Fruit fly (Drosophila melanogaster): Measurements from ENCODE around the gene Ir7e.
A peak's percentile ranks its signal among the peaks of the same experiment; 100 is the strongest.

Ir7e gene

DNA sequence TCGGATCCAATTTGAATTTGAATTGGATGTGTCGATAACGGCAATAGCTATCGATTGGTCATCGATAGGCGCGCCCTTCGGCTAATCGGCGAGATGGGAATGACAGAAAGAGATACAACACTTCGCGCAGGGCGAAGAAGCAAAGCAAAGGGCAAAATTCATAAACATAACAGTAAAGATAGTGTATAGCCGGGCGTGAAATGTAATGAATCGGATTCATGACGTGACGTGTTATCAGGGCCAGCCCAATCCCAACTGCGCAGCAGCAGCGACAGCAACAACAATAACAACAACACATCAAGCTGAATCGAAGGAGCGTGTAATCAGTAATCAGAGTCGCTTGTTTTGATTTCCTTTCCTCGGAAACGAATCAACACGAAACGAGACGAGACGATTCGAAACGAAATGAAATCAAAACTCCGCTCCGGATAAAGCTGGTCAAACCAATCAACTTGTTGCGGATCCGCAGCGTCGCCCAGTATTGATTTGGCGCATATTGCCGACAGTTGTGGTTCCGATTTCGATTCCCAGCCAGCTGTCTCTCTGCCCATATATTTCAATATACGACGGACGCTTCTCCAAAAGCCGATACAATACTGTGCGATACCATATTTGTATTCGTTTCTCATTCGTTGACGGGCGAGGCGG, 30.6 kb upstream of the Ir7e start, which contains the start of gene snz (continued):
- TF ChIP-seq tna (GFP tag; IDR thresholded peaks at IDR 0.05; ENCODE audit: partially characterized antibody): peak; percentile 80
- peak; percentile 11 for TF ChIP-seq nom (GFP tag; optimal IDR thresholded peaks at IDR 0.05)
- TF ChIP-seq MBD-R2 (GFP tag; IDR thresholded peaks at IDR 0.05): peak; percentile 52; the same call in 1 of the 2 replicates
- peak; percentile 75 for TF ChIP-seq mld (GFP tag; IDR thresholded peaks at IDR 0.05; ENCODE audit: partially characterized antibody)
- peak; percentile 81; the same call in 3 of the 4 replicates for TF ChIP-seq chinmo (GFP tag; IDR thresholded peaks at IDR 0.05; ENCODE audit: partially characterized antibody)
- TF ChIP-seq gfzf (GFP tag; optimal IDR thresholded peaks at IDR 0.05): peak; percentile 2
- peak; percentile 25 for TF ChIP-seq CG2120 (GFP tag; optimal IDR thresholded peaks at IDR 0.05)
- TF ChIP-seq D19A (tag; optimal IDR thresholded peaks at IDR 0.05): peak; percentile 86
- TF ChIP-seq Med (GFP tag): peak; percentile 71
- TF ChIP-seq Hand (GFP tag; optimal IDR thresholded peaks at IDR 0.05): peak; percentile 6
- peak; percentile 47; the same call in 1 of the 3 replicates for TF ChIP-seq CG34422 (GFP tag; IDR thresholded peaks at IDR 0.05)
- TF ChIP-seq CG16813 (GFP tag; IDR thresholded peaks at IDR 0.05; ENCODE audit: partially characterized antibody): peak; percentile 71
- no peak for TF ChIP-seq trh (GFP tag; optimal IDR thresholded peaks at IDR 0.05)
- TF ChIP-seq hbn (GFP tag; IDR thresholded peaks at IDR 0.05; ENCODE audit: partially characterized antibody): peak; percentile 75
- TF ChIP-seq Dp (GFP tag; optimal IDR thresholded peaks at IDR 0.05): peak; percentile 75
- peak; percentile 74 for TF ChIP-seq unc-4 (GFP tag; IDR thresholded peaks at IDR 0.05; ENCODE audit: partially characterized antibody)
- peak; percentile 83 for TF ChIP-seq CG13287 (GFP tag; IDR thresholded peaks at IDR 0.05; ENCODE audit: partially characterized antibody)
- TF ChIP-seq CG7271 (tag; optimal IDR thresholded peaks at IDR 0.05): no peak
- peak; percentile 77 for TF ChIP-seq Dll (GFP tag; IDR thresholded peaks at IDR 0.05; ENCODE audit: partially characterized antibody)
- 0 out of 2 replicates have a peak, but pooled peaks have one; percentile 8 for TF ChIP-seq slbo (GFP tag; IDR thresholded peaks at IDR 0.05)
- TF ChIP-seq Fer1 (GFP tag; optimal IDR thresholded peaks at IDR 0.05): peak; percentile 34
- TF ChIP-seq Sin3A (optimal IDR thresholded peaks at IDR 0.05): peak; percentile 8
- TF ChIP-seq CG5180 (GFP tag; optimal IDR thresholded peaks at IDR 0.05): no peak
- TF ChIP-seq CG4854 (GFP tag; optimal IDR thresholded peaks at IDR 0.05): no peak
- TF ChIP-seq ato (GFP tag; IDR thresholded peaks at IDR 0.05; ENCODE audit: partially characterized antibody): peak; percentile 50; the same call in 1 of the 2 replicates
- TF ChIP-seq Vsx1 (GFP tag; optimal IDR thresholded peaks at IDR 0.05): no peak
- peak; percentile 48; the same call in 1 of the 2 replicates for TF ChIP-seq inv (GFP tag; IDR thresholded peaks at IDR 0.05; ENCODE audit: partially characterized antibody)
- TF ChIP-seq CG7745 (tag; optimal IDR thresholded peaks at IDR 0.05): no peak
- peak; percentile 81 for TF ChIP-seq CG6791 (GFP tag; IDR thresholded peaks at IDR 0.05; ENCODE audit: partially characterized antibody)
- TF ChIP-seq Rfx (GFP tag; IDR thresholded peaks at IDR 0.05): peak; percentile 55
- TF ChIP-seq CG9817 (tag; optimal IDR thresholded peaks at IDR 0.05): no peak
- no peak for TF ChIP-seq toy (GFP tag; IDR thresholded peaks at IDR 0.05)
- peak; percentile 6 for TF ChIP-seq YL-1 (GFP tag; optimal IDR thresholded peaks at IDR 0.05)
- peak; percentile 97 for TF ChIP-seq CG34376 (GFP tag; optimal IDR thresholded peaks at IDR 0.05)
- no peak for TF ChIP-seq gcm2 (GFP tag; optimal IDR thresholded peaks at IDR 0.05)
- TF ChIP-seq CG14860 (GFP tag; IDR thresholded peaks at IDR 0.05; ENCODE audit: partially characterized antibody): peak; percentile 77
- peak; percentile 54 for TF ChIP-seq HmgZ (tag; optimal IDR thresholded peaks at IDR 0.05)
- TF ChIP-seq kah (GFP tag; optimal IDR thresholded peaks at IDR 0.05): no peak
- TF ChIP-seq sug (tag; optimal IDR thresholded peaks at IDR 0.05): peak; percentile 77
- TF ChIP-seq lov (optimal IDR thresholded peaks at IDR 0.05): no peak
- TF ChIP-seq lov (GFP tag; IDR thresholded peaks at IDR 0.05): no peak
- TF ChIP-seq vnd (GFP tag; IDR thresholded peaks at IDR 0.05; ENCODE audit: partially characterized antibody): peak; percentile 66; the same call in 2 of the 3 replicates
- peak; percentile 74; the same call in 2 of the 3 replicates for TF ChIP-seq Opbp (GFP tag; IDR thresholded peaks at IDR 0.05; ENCODE audit: partially characterized antibody)
- TF ChIP-seq CG13894 (tag; optimal IDR thresholded peaks at IDR 0.05): peak; percentile 65
- TF ChIP-seq Pdp1 (GFP tag; optimal IDR thresholded peaks at IDR 0.05): peak in 1 of 2 experiments; percentile 52
- no peak for TF ChIP-seq prd (optimal IDR thresholded peaks at IDR 0.05)
- TF ChIP-seq prd (GFP tag; IDR thresholded peaks at IDR 0.05): peak; percentile 5; the same call in 1 of the 3 replicates
